Fruit fly (Drosophila melanogaster): ENCODE measurements around the gene gnu.

gnu gene

dm6 chr3L:14756724-14757463 is 46.3 kb downstream of the gnu start (continued):
- TF ChIP-seq fd96Cb (tag; optimal IDR thresholded peaks at IDR 0.05) (peak; percentile 81), vfl (GFP tag; optimal IDR thresholded peaks at IDR 0.05) (peak; percentile 86), run (tag; optimal IDR thresholded peaks at IDR 0.05) (peak; percentile 18), tap (tag; optimal IDR thresholded peaks at IDR 0.05) (peak; percentile 54), NK7.1 (GFP tag; optimal IDR thresholded peaks at IDR 0.05) (peak; percentile 84), ham (GFP tag; IDR thresholded peaks at IDR 0.05) (peak; percentile 79; the same call in 1 of the 2 replicates), ato (GFP tag; IDR thresholded peaks at IDR 0.05; ENCODE audit: partially characterized antibody) (no peak), CG4424 (GFP tag; optimal IDR thresholded peaks at IDR 0.05) (peak; percentile 86), pros (GFP tag; optimal IDR thresholded peaks at IDR 0.05) (peak; percentile 93), GATAe (GFP tag; conservative IDR thresholded peaks at IDR 0.05) (peak; percentile 73), CG4820 (GFP tag; optimal IDR thresholded peaks at IDR 0.05) (peak; percentile 84), Aef1 (GFP tag; IDR thresholded peaks at IDR 0.05) (peak; percentile 89), ab (GFP tag; optimal IDR thresholded peaks at IDR 0.05) (peak; percentile 78), NfI (GFP tag; optimal IDR thresholded peaks at IDR 0.05) (peak; percentile 90), fru (optimal IDR thresholded peaks at IDR 0.05) (no peak), Hr51 (GFP tag; optimal IDR thresholded peaks at IDR 0.05) (peak; percentile 80 to 88), CG9437 (GFP tag; optimal IDR thresholded peaks at IDR 0.05) (peak; percentile 66), Mad (GFP tag; optimal IDR thresholded peaks at IDR 0.05) (peak; percentile 85), MBD-R2 (GFP tag; IDR thresholded peaks at IDR 0.05) (peak; percentile 76), CG10267 (tag; optimal IDR thresholded peaks at IDR 0.05) (peak; percentile 43), wek (GFP tag; optimal IDR thresholded peaks at IDR 0.05) (peak; percentile 68), CrebB (tag; optimal IDR thresholded peaks at IDR 0.05) (peak; percentile 64), BEAF-32 (GFP tag; optimal IDR thresholded peaks at IDR 0.05) (peak; percentile 1), cwo (GFP tag; optimal IDR thresholded peaks at IDR 0.05) (peak; percentile 79), CG4328 (GFP tag; optimal IDR thresholded peaks at IDR 0.05) (peak; percentile 73), unc-4 (GFP tag; IDR thresholded peaks at IDR 0.05; ENCODE audit: partially characterized antibody) (no peak), otp (GFP tag; IDR thresholded peaks at IDR 0.05) (peak; percentile 86), CG15514 (GFP tag; optimal IDR thresholded peaks at IDR 0.05) (peak; percentile 78), CG11696 (GFP tag; IDR thresholded peaks at IDR 0.05) (peak; percentile 74), mirr (GFP tag; optimal IDR thresholded peaks at IDR 0.05) (peak; percentile 71), CG15601 (tag; optimal IDR thresholded peaks at IDR 0.05) (peak; percentile 31), pzg (GFP tag; optimal IDR thresholded peaks at IDR 0.05) (peak; percentile 19), CG8944 (GFP tag; optimal IDR thresholded peaks at IDR 0.05) (peak; percentile 91), CG42726 (GFP tag; IDR thresholded peaks at IDR 0.05; ENCODE audit: partially characterized antibody) (no peak), CG1529 (GFP tag; optimal IDR thresholded peaks at IDR 0.05) (peak; percentile 82), CG10543 (GFP tag; optimal IDR thresholded peaks at IDR 0.05) (peak; percentile 73), CG2129 (GFP tag; IDR thresholded peaks at IDR 0.05; ENCODE audit: partially characterized antibody) (no peak), tx (GFP tag; optimal IDR thresholded peaks at IDR 0.05) (peak; percentile 89), CG1602 (GFP tag; optimal IDR thresholded peaks at IDR 0.05) (peak; percentile 82), gfzf (GFP tag; optimal IDR thresholded peaks at IDR 0.05) (no peak), CG3726 (GFP tag; IDR thresholded peaks at IDR 0.05) (peak; percentile 77; the same call in 1 of the 3 replicates), ttk (GFP tag; IDR thresholded peaks at IDR 0.05) (peak; percentile 86), Sox102F (GFP tag; optimal IDR thresholded peaks at IDR 0.05) (peak; percentile 90), Gug (GFP tag; IDR thresholded peaks at IDR 0.05) (peak; percentile 91), CG31388 (GFP tag; optimal IDR thresholded peaks at IDR 0.05) (peak; percentile 16), CG13296 (GFP tag; optimal IDR thresholded peaks at IDR 0.05) (peak; percentile 72), nerfin-2 (GFP tag; IDR thresholded peaks at IDR 0.05; ENCODE audit: partially characterized antibody) (no peak), CG10366 (GFP tag; IDR thresholded peaks at IDR 0.05) (peak; percentile 92)

Data from whole organism, embryonic.